Worm (Caenorhabditis elegans) whole organism, young adult: ENCODE data around the gene sdz-19.

Experiments used
- B0336.3 ChIP-seq: fragments of 200-800 bp; sonication (Bioruptor generic); IDR thresholded peaks from 2 replicates; pipeline ENCODE4 v1.3.6; 2022; ENCODE audit warnings: missing genetic modification characterization, missing compliant biosample characterization
- F10E7.11 ChIP-seq: sonication (generic microtip); optimal IDR thresholded peaks from 2 replicates; lab custom pipeline; 2017; ENCODE audit warnings: mild to moderate bottlenecking, missing genetic modification characterization, moderate library complexity, missing compliant biosample characterization
- F22D6.2 ChIP-seq: sonication (generic microtip); optimal IDR thresholded peaks from 2 replicates; lab custom pipeline; 2016; ENCODE audit warnings: mild to moderate bottlenecking, missing genetic modification characterization, missing compliant biosample characterization
- F33H1.4 ChIP-seq: fragments of 200-800 bp; sonication (Bioruptor generic); IDR thresholded peaks from 2 replicates; pipeline ENCODE4 v1.3.6; 2022; ENCODE audit warnings: missing genetic modification reagents, missing genetic modification characterization, missing compliant biosample characterization
- F37B4.10 ChIP-seq: fragments of 200-800 bp; sonication (Bioruptor generic); IDR thresholded peaks from 2 replicates; pipeline ENCODE4 v1.3.6; 2022; ENCODE audit warnings: missing genetic modification characterization, missing compliant biosample characterization
- F49E8.2 ChIP-seq: sonication (generic microtip); optimal IDR thresholded peaks from 3 replicates; lab custom pipeline; 2017; ENCODE audit warnings: missing genetic modification characterization, mild to moderate bottlenecking, missing compliant biosample characterization, antibody characterized with exemption, moderate library complexity; ENCODE audit not compliant: insufficient read depth
- F52B5.7 ChIP-seq: sonication (generic microtip); optimal IDR thresholded peaks from 2 replicates; lab custom pipeline; 2016; ENCODE audit warnings: mild to moderate bottlenecking, missing genetic modification characterization, missing compliant biosample characterization
- F57A8.1 ChIP-seq: fragments of 200-800 bp; sonication (Bioruptor generic); optimal IDR thresholded peaks from 2 replicates; lab custom pipeline; 2018; ENCODE audit warnings: mild to moderate bottlenecking, missing genetic modification characterization, moderate library complexity, missing compliant biosample characterization
- K11D2.4 ChIP-seq: fragments of 200-800 bp; sonication (Bioruptor generic); IDR thresholded peaks from 2 replicates; pipeline ENCODE4 v1.3.6; 2022; ENCODE audit warnings: missing genetic modification reagents, missing genetic modification characterization, missing compliant biosample characterization
- Y53G8AR.9 ChIP-seq: fragments of 200-800 bp; sonication (Bioruptor generic); conservative IDR thresholded peaks from 2 replicates; pipeline ENCODE4 v1.3.6; 2022; ENCODE audit warnings: missing genetic modification reagents, missing genetic modification characterization, missing compliant biosample characterization
- akir-1 ChIP-seq: fragments of 200-800 bp; sonication (Bioruptor generic); optimal IDR thresholded peaks from 2 replicates; lab custom pipeline; 2018; ENCODE audit warnings: mild to moderate bottlenecking, missing genetic modification characterization, moderate library complexity, missing compliant biosample characterization
- ama-1 ChIP-seq, 3 experiments: fragments of 150-350 bp in 1 of 3; sonication (generic microtip) in 2 of 3; optimal IDR thresholded peaks; 2 replicates each; lab custom pipeline; 2014 to 2018; ENCODE audit warnings: missing biosample characterization in 2 of 3, missing genetic modification characterization in 2 of 3, missing genetic modification reagents in 2 of 3
- aptf-2 ChIP-seq: fragments of 200-800 bp; sonication (Bioruptor generic); conservative IDR thresholded peaks from 2 replicates; pipeline ENCODE4 v1.3.6; 2022; ENCODE audit warnings: missing genetic modification reagents, missing genetic modification characterization, missing compliant biosample characterization
- aptf-3 ChIP-seq: fragments of 200-800 bp; sonication (Bioruptor generic); IDR thresholded peaks from 2 replicates; pipeline ENCODE4 v1.3.6; 2022; ENCODE audit warnings: missing genetic modification characterization, missing compliant biosample characterization
- bed-1 ChIP-seq: fragments of 200-800 bp; sonication (Bioruptor generic); IDR thresholded peaks from 2 replicates; pipeline ENCODE4 v1.3.6; 2022; ENCODE audit warnings: missing genetic modification reagents, missing genetic modification characterization, missing compliant biosample characterization
- bed-2 ChIP-seq: fragments of 200-800 bp; sonication (Bioruptor generic); IDR thresholded peaks from 2 replicates; pipeline ENCODE4 v1.3.6; 2022; ENCODE audit warnings: missing genetic modification reagents, missing genetic modification characterization, missing compliant biosample characterization
- ceh-58 ChIP-seq: fragments of 200-800 bp; sonication (Bioruptor generic); IDR thresholded peaks from 2 replicates; pipeline ENCODE4 v1.3.6; 2022; ENCODE audit warnings: missing genetic modification characterization, missing compliant biosample characterization
- ceh-91 ChIP-seq: fragments of 200-800 bp; sonication (Bioruptor generic); IDR thresholded peaks from 2 replicates; pipeline ENCODE4 v1.3.6; 2022; ENCODE audit warnings: missing genetic modification reagents, missing genetic modification characterization, missing compliant biosample characterization
- egl-18 ChIP-seq: fragments of 200-800 bp; sonication (Bioruptor generic); IDR thresholded peaks from 2 replicates; pipeline ENCODE4 v1.3.6; 2022; ENCODE audit warnings: missing genetic modification reagents, missing genetic modification characterization, missing compliant biosample characterization
- egl-44 ChIP-seq: fragments of 200-800 bp; sonication (Bioruptor generic); IDR thresholded peaks from 2 replicates; pipeline ENCODE4 v1.3.6; 2022; ENCODE audit warnings: missing genetic modification reagents, missing genetic modification characterization, missing compliant biosample characterization
- egrh-3 ChIP-seq: fragments of 200-800 bp; sonication (Bioruptor generic); IDR thresholded peaks from 2 replicates; pipeline ENCODE4 v1.3.6; 2022; ENCODE audit warnings: missing genetic modification reagents, missing genetic modification characterization, missing compliant biosample characterization
- hsf-1 ChIP-seq: fragments of 200-800 bp; sonication (Bioruptor generic); IDR thresholded peaks from 2 replicates; pipeline ENCODE4 v1.3.6; 2022; ENCODE audit warnings: missing genetic modification reagents, missing genetic modification characterization, missing compliant biosample characterization
- let-526 ChIP-seq: fragments of 200-800 bp; sonication (Bioruptor generic); IDR thresholded peaks from 2 replicates; pipeline ENCODE4 v1.3.6; 2022; ENCODE audit warnings: missing genetic modification reagents, missing genetic modification characterization, missing compliant biosample characterization
- let-607 ChIP-seq, 2 experiments: fragments of 200-800 bp in 1 of 2; sonication (Bioruptor generic) in 1 of 2; sonication (generic microtip) in 1 of 2; optimal IDR thresholded peaks; 2 replicates each; lab custom pipeline; 2016 to 2018; ENCODE audit warnings: mild to moderate bottlenecking in 2 of 2, missing compliant biosample characterization in 2 of 2, missing genetic modification characterization in 2 of 2, moderate library complexity in 2 of 2, missing genotype in 1 of 2
- lin-26 ChIP-seq: fragments of 200-800 bp; sonication (Bioruptor generic); IDR thresholded peaks from 2 replicates; pipeline ENCODE4 v1.3.6; 2022; ENCODE audit warnings: missing genetic modification reagents, missing genetic modification characterization, missing compliant biosample characterization
- lsy-27 ChIP-seq: sonication (generic microtip); optimal IDR thresholded peaks from 2 replicates; lab custom pipeline; 2017; ENCODE audit warnings: missing genetic modification characterization, mild to moderate bottlenecking, missing compliant biosample characterization, antibody characterized with exemption, missing genotype, borderline replicate concordance; ENCODE audit not compliant: insufficient read depth
- nfya-1 ChIP-seq: sonication (generic microtip); optimal IDR thresholded peaks from 2 replicates; lab custom pipeline; 2017; ENCODE audit warnings: antibody characterized with exemption, missing compliant biosample characterization, missing genetic modification characterization, borderline replicate concordance; ENCODE audit not compliant: insufficient read depth
- nfya-2 ChIP-seq: fragments of 200-800 bp; sonication (Bioruptor generic); IDR thresholded peaks from 2 replicates; pipeline ENCODE4 v1.3.6; 2022; ENCODE audit warnings: missing genetic modification reagents, missing genetic modification characterization, missing compliant biosample characterization
- nhr-120 ChIP-seq: fragments of 200-800 bp; sonication (Bioruptor generic); IDR thresholded peaks from 2 replicates; pipeline ENCODE4 v1.3.6; 2022; ENCODE audit warnings: missing genetic modification characterization, missing compliant biosample characterization
- pbrm-1 ChIP-seq: fragments of 200-800 bp; sonication (Bioruptor generic); IDR thresholded peaks from 2 replicates; pipeline ENCODE4 v1.3.6; 2022; ENCODE audit warnings: missing genetic modification reagents, missing genetic modification characterization, missing compliant biosample characterization
- rcor-1 ChIP-seq: fragments of 200-800 bp; sonication (Bioruptor generic); IDR thresholded peaks from 2 replicates; pipeline ENCODE4 v1.3.6; 2022; ENCODE audit warnings: missing genetic modification reagents, missing genetic modification characterization, missing compliant biosample characterization
- sdz-38 ChIP-seq: sonication (generic microtip); optimal IDR thresholded peaks from 2 replicates; lab custom pipeline; 2016; ENCODE audit warnings: missing genotype, missing genetic modification characterization, missing compliant biosample characterization
- sea-2 ChIP-seq: fragments of 200-800 bp; sonication (Bioruptor generic); IDR thresholded peaks from 2 replicates; pipeline ENCODE4 v1.3.6; 2022; ENCODE audit warnings: missing genetic modification characterization, missing compliant biosample characterization
- snpc-1.3 ChIP-seq: sonication (generic microtip); optimal IDR thresholded peaks from 2 replicates; lab custom pipeline; 2017; ENCODE audit warnings: missing genetic modification characterization, mild to moderate bottlenecking, missing compliant biosample characterization, antibody characterized with exemption, moderate library complexity, missing genotype, missing genetic modification reagents; ENCODE audit not compliant: insufficient read depth
- snpc-4 ChIP-seq, 5 experiments: fragments of 150-350 bp in 1 of 5; sonication (generic microtip) in 4 of 5; optimal IDR thresholded peaks; 2 replicates each; lab custom pipeline; 2014 to 2018; ENCODE audit warnings: missing genetic modification characterization in 5 of 5, missing biosample characterization in 3 of 5, antibody characterized with exemption in 2 of 5, mild to moderate bottlenecking in 2 of 5, missing compliant biosample characterization in 2 of 5, missing genotype in 2 of 5, moderate library complexity in 2 of 5, missing genetic modification reagents in 1 of 5
- tbx-9 ChIP-seq: sonication (generic microtip); optimal IDR thresholded peaks from 2 replicates; lab custom pipeline; 2016; ENCODE audit warnings: borderline replicate concordance, missing genetic modification characterization, inconsistent platforms, missing compliant biosample characterization
- zfh-2 ChIP-seq: fragments of 200-800 bp; sonication (Bioruptor generic); conservative IDR thresholded peaks from 2 replicates; pipeline ENCODE4 v1.3.6; 2022; ENCODE audit warnings: missing genetic modification reagents, missing genetic modification characterization, missing compliant biosample characterization
- ztf-18 ChIP-seq: sonication (generic microtip); optimal IDR thresholded peaks from 2 replicates; lab custom pipeline; 2016; ENCODE audit warnings: missing genotype, mild to moderate bottlenecking, missing genetic modification characterization, missing compliant biosample characterization
- ztf-26 ChIP-seq: sonication (generic microtip); optimal IDR thresholded peaks from 2 replicates; lab custom pipeline; 2017; ENCODE audit warnings: missing genetic modification characterization, missing compliant biosample characterization
- ztf-3 ChIP-seq: fragments of 200-800 bp; sonication (Bioruptor generic); optimal IDR thresholded peaks from 2 replicates; lab custom pipeline; 2018; ENCODE audit warnings: mild to moderate bottlenecking, missing genetic modification characterization, missing compliant biosample characterization
- ztf-6 ChIP-seq: fragments of 200-800 bp; sonication (Bioruptor generic); IDR thresholded peaks from 2 replicates; pipeline ENCODE4 v1.3.6; 2022; ENCODE audit warnings: missing genetic modification reagents, missing genetic modification characterization, missing compliant biosample characterization

sdz-19 gene

DNA sequence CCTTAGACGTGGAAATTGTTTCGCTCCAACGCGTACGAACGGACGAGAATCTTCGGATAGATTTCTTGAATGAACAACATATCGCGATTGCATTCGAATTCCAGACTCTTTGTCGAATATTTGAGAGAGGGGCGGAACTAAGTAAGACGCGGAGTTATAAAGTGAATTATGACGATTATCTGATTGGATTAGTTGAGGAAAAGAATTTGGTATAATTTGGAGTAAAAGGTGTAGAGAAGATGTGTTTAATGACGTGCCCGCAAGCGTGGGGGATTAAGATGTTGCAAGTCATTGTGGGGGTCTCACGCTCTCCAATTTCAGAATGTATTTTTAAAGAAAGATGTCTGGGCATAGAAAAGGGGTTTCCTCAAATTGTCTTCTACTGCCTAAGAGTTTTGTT is 42.0 kb upstream of the sdz-19 start:
- TF ChIP-seq Y53G8AR.9 (GFP tag; lab: Robert Waterston, UW) = no peak
- no peak for TF ChIP-seq F52B5.7 (tag; lab: Kevin White, UChicago)
- no peak for TF ChIP-seq ama-1 (optimal IDR thresholded peaks at IDR 0.05; lab: Kevin White, UChicago)
- no peak for TF ChIP-seq ama-1 (GFP tag; optimal IDR thresholded peaks at IDR 0.05; lab: Kevin White, UChicago)
- TF ChIP-seq egrh-3 (GFP tag; lab: Robert Waterston, UW) = no peak
- no peak for TF ChIP-seq egl-44 (GFP tag; lab: Robert Waterston, UW)
- TF ChIP-seq sea-2 = no peak
- TF ChIP-seq bed-1 (GFP tag; lab: Robert Waterston, UW) = no peak
- no peak for TF ChIP-seq ztf-3
- TF ChIP-seq F22D6.2 (tag; lab: Kevin White, UChicago) = no peak
- no peak for TF ChIP-seq akir-1 (GFP tag; lab: Kevin White, UChicago)
- no peak for TF ChIP-seq K11D2.4 (GFP tag; lab: Robert Waterston, UW)
- no peak for TF ChIP-seq let-607 (tag; optimal IDR thresholded peaks at IDR 0.05; lab: Kevin White, UChicago)
- TF ChIP-seq sdz-38 = no peak
- no peak for TF ChIP-seq ztf-26 (tag; lab: Kevin White, UChicago)
- TF ChIP-seq egl-18 = no peak
- TF ChIP-seq bed-2 = no peak
- TF ChIP-seq nfya-2 (GFP tag; lab: Robert Waterston, UW) = no peak
- TF ChIP-seq tbx-9 (tag; lab: Kevin White, UChicago) = no peak
- TF ChIP-seq F57A8.1 (GFP tag; lab: Kevin White, UChicago) = no peak

DNA sequence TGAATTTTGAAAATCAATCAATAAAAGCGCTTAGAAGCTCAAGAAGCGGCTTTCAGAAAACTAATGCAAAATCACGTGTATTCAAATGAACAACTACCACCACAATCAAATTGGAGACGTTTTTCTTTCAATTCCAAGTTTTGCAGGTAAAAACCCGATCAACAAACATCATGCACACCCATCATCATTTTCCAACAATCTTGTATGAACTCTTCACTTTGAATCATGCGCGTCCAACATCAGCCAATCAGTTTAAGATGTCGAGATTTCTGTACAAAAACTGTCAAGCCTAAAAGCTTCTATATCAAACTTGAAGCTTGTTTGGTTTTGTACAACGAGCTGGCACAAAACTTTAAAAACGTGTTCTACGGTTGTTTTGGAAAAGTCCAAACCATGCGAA is 35.7 kb upstream of the sdz-19 start:
- TF ChIP-seq ama-1 (optimal IDR thresholded peaks at IDR 0.05; lab: Kevin White, UChicago) (no peak), ama-1 (GFP tag; optimal IDR thresholded peaks at IDR 0.05; lab: Kevin White, UChicago) (no peak), F52B5.7 (tag; lab: Kevin White, UChicago) (no peak), lin-26 (GFP tag; lab: Robert Waterston, UW) (no peak), nfya-1 (tag; lab: Kevin White, UChicago) (no peak), ceh-91 (GFP tag; lab: Robert Waterston, UW) (no peak), ztf-26 (tag; lab: Kevin White, UChicago) (no peak), F22D6.2 (tag; lab: Kevin White, UChicago) (no peak), snpc-1.3 (tag; lab: Kevin White, UChicago) (no peak), let-526 (GFP tag; lab: Robert Waterston, UW) (no peak), rcor-1 (GFP tag; lab: Robert Waterston, UW) (no peak), pbrm-1 (no peak), ztf-6 (GFP tag; lab: Robert Waterston, UW) (no peak), F49E8.2 (tag; lab: Kevin White, UChicago) (no peak), nhr-120 (no peak), hsf-1 (GFP tag; lab: Robert Waterston, UW) (no peak), F33H1.4 (GFP tag; lab: Robert Waterston, UW) (no peak), ztf-18 (tag; lab: Kevin White, UChicago) (no peak), aptf-3 (GFP tag; lab: Robert Waterston, UW) (no peak), zfh-2 (GFP tag; lab: Robert Waterston, UW) (no peak)
- TF ChIP-seq, all 124 proteins: peak for 0

DNA sequence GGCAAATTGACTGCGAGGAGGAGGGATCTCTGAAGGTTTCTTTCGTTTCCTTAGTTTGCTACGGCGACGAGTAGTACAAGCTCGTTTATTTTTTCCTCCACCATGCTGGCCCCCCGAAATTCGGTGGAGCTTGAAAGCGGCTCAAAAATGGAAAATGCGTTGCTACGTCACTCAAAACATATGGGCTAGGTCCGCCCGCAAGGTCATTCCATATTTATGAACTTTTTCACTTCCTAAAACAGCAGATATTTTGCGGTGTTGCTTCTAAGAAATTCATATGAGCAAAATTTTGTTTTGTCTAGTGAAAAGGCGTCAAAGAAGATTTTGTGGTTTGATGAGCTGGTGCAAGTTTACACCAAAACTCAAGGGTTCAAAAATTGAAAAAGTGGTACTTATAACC is 31.3 kb upstream of the sdz-19 start:
- TF ChIP-seq B0336.3 (GFP tag; lab: Robert Waterston, UW) (no peak), ceh-58 (GFP tag; lab: Robert Waterston, UW) (no peak), aptf-2 (no peak), bed-2 (no peak), Y53G8AR.9 (GFP tag; lab: Robert Waterston, UW) (no peak), snpc-4 (GFP tag; optimal IDR thresholded peaks at IDR 0.05; lab: Kevin White, UChicago) (no peak), snpc-4 (tag; optimal IDR thresholded peaks at IDR 0.05; lab: Kevin White, UChicago) (no peak), F10E7.11 (tag; lab: Kevin White, UChicago) (no peak), lsy-27 (tag; lab: Kevin White, UChicago) (no peak), F37B4.10 (GFP tag; lab: Robert Waterston, UW) (no peak)
- TF ChIP-seq, all 124 proteins: peak for 0
